Fruit fly (Drosophila melanogaster): ENCODE data around the gene CG43342.

CG43342 gene

dm6 chr3R:22381077-22381476 is at the start of gene CG43342:
Gene CG43342 (plus strand): TSS chr3R:22381340.
- TF ChIP-seq CG6791 (GFP tag; IDR thresholded peaks at IDR 0.05; ENCODE audit: partially characterized antibody) (peak; percentile 85), E2f2 (GFP tag; IDR thresholded peaks at IDR 0.05) (peak; percentile 84), bigmax (GFP tag; optimal IDR thresholded peaks at IDR 0.05) (no peak), trem (tag; optimal IDR thresholded peaks at IDR 0.05) (peak; percentile 57), hbn (GFP tag; IDR thresholded peaks at IDR 0.05; ENCODE audit: partially characterized antibody) (peak; percentile 63), CG2712 (tag; optimal IDR thresholded peaks at IDR 0.05) (peak; percentile 46), Dp (GFP tag; optimal IDR thresholded peaks at IDR 0.05) (peak; percentile 74), CG14710 (tag; optimal IDR thresholded peaks at IDR 0.05) (peak; percentile 9), HmgD (GFP tag; optimal IDR thresholded peaks at IDR 0.05) (no peak), Dref (GFP tag; IDR thresholded peaks at IDR 0.05) (peak; percentile 83), Rfx (GFP tag; IDR thresholded peaks at IDR 0.05) (no peak), CG2116 (GFP tag; optimal IDR thresholded peaks at IDR 0.05) (peak; percentile 69), ato (GFP tag; IDR thresholded peaks at IDR 0.05; ENCODE audit: partially characterized antibody) (peak; percentile 81), MBD-R2 (GFP tag; IDR thresholded peaks at IDR 0.05) (peak; percentile 59), CG13287 (GFP tag; IDR thresholded peaks at IDR 0.05; ENCODE audit: partially characterized antibody) (peak; percentile 85), vnd (GFP tag; IDR thresholded peaks at IDR 0.05; ENCODE audit: partially characterized antibody) (peak; percentile 80), stwl (tag; optimal IDR thresholded peaks at IDR 0.05) (peak; percentile 73), Doc3 (GFP tag; IDR thresholded peaks at IDR 0.05; ENCODE audit: partially characterized antibody) (peak; percentile 80), sna (GFP tag; IDR thresholded peaks at IDR 0.05; ENCODE audit: partially characterized antibody) (peak; percentile 81), Fer1 (GFP tag; optimal IDR thresholded peaks at IDR 0.05) (no peak), GATAe (GFP tag; conservative IDR thresholded peaks at IDR 0.05) (no peak), cwo (GFP tag; optimal IDR thresholded peaks at IDR 0.05) (no peak), bbx (GFP tag; IDR thresholded peaks at IDR 0.05; ENCODE audit: partially characterized antibody) (peak; percentile 84), CG12391 (tag; optimal IDR thresholded peaks at IDR 0.05) (no peak), unc-4 (GFP tag; IDR thresholded peaks at IDR 0.05; ENCODE audit: partially characterized antibody) (peak; percentile 76), inv (GFP tag; IDR thresholded peaks at IDR 0.05; ENCODE audit: partially characterized antibody) (peak; percentile 49; the same call in 1 of the 2 replicates), CG18619 (GFP tag; optimal IDR thresholded peaks at IDR 0.05) (no peak), tna (GFP tag; IDR thresholded peaks at IDR 0.05; ENCODE audit: partially characterized antibody) (peak; percentile 89), HLH4C (GFP tag; IDR thresholded peaks at IDR 0.05; ENCODE audit: partially characterized antibody) (peak; percentile 92), CG1603 (tag; optimal IDR thresholded peaks at IDR 0.05) (peak; percentile 37), hb (GFP tag; IDR thresholded peaks at IDR 0.05; ENCODE audit: partially characterized antibody) (peak; percentile 82), knrl (GFP tag; IDR thresholded peaks at IDR 0.05; ENCODE audit: partially characterized antibody) (peak; percentile 68; the same call in 2 of the 3 replicates), zen2 (GFP tag; IDR thresholded peaks at IDR 0.05; ENCODE audit: partially characterized antibody) (peak; percentile 88), nerfin-2 (GFP tag; IDR thresholded peaks at IDR 0.05; ENCODE audit: partially characterized antibody) (peak; percentile 85), Scr (GFP tag; IDR thresholded peaks at IDR 0.05; ENCODE audit: partially characterized antibody) (peak; percentile 78), CG10267 (tag; optimal IDR thresholded peaks at IDR 0.05) (peak; percentile 6), onecut (GFP tag; IDR thresholded peaks at IDR 0.05) (no peak), chinmo (GFP tag; IDR thresholded peaks at IDR 0.05; ENCODE audit: partially characterized antibody) (peak; percentile 79; the same call in 1 of the 4 replicates), Opbp (GFP tag; IDR thresholded peaks at IDR 0.05; ENCODE audit: partially characterized antibody) (peak; percentile 80; the same call in 2 of the 3 replicates), CG16813 (GFP tag; IDR thresholded peaks at IDR 0.05; ENCODE audit: partially characterized antibody) (peak; percentile 75), Bgb (GFP tag; IDR thresholded peaks at IDR 0.05; ENCODE audit: partially characterized antibody) (peak; percentile 85), amos (GFP tag; IDR thresholded peaks at IDR 0.05; ENCODE audit: partially characterized antibody) (peak; percentile 77), CG14860 (GFP tag; IDR thresholded peaks at IDR 0.05; ENCODE audit: partially characterized antibody) (peak; percentile 82), Dll (GFP tag; IDR thresholded peaks at IDR 0.05; ENCODE audit: partially characterized antibody) (peak; percentile 82), sens (GFP tag) (peak; percentile 69), pzg (GFP tag; optimal IDR thresholded peaks at IDR 0.05) (peak; percentile 40), CG12659 (GFP tag; optimal IDR thresholded peaks at IDR 0.05) (no peak)
